Worm (Caenorhabditis elegans) whole organism, L2 larva: ENCODE results near the gene W09C2.10.
A peak's percentile ranks its signal among the peaks of the same experiment; 100 is the strongest.
"Not testable (repeated sequence)": the region's sequence is repeated elsewhere in the genome, so short reads cannot be mapped to it uniquely, and the experiment has no call there.

Experiments
- C34F6.9 ChIP-seq: fragments of 150-350 bp; optimal IDR thresholded peaks from 2 replicates; lab custom pipeline; 2014; ENCODE audit warnings: missing biosample characterization, missing genetic modification characterization
- F13H6.1 ChIP-seq: sonication (generic microtip); optimal IDR thresholded peaks from 2 replicates; lab custom pipeline; 2016; ENCODE audit warnings: missing genetic modification characterization, missing compliant biosample characterization
- Y55F3AM.14 ChIP-seq: fragments of 200-800 bp; sonication (Bioruptor generic); optimal IDR thresholded peaks from 2 replicates; lab custom pipeline; 2018; ENCODE audit warnings: mild to moderate bottlenecking, missing genetic modification characterization, missing compliant biosample characterization
- ZK546.5 ChIP-seq: sonication (generic microtip); optimal IDR thresholded peaks from 2 replicates; lab custom pipeline; 2017; ENCODE audit warnings: missing biosample characterization, missing genetic modification characterization
- aly-2 ChIP-seq: fragments of 150-350 bp; optimal IDR thresholded peaks from 2 replicates; lab custom pipeline; 2014; ENCODE audit warnings: missing biosample characterization, missing genetic modification characterization
- ama-1 ChIP-seq: fragments of 150-350 bp; optimal IDR thresholded peaks from 2 replicates; lab custom pipeline; 2018; ENCODE audit warnings: inconsistent platforms
- blmp-1 ChIP-seq: sonication (generic microtip); optimal IDR thresholded peaks from 2 replicates; lab custom pipeline; 2017; ENCODE audit warnings: missing genetic modification characterization, mild to moderate bottlenecking, missing compliant biosample characterization, antibody characterized with exemption, moderate library complexity; ENCODE audit not compliant: insufficient read depth
- ceh-16 ChIP-seq: fragments of 150-350 bp; optimal IDR thresholded peaks from 2 replicates; lab custom pipeline; 2014; ENCODE audit warnings: missing biosample characterization, missing genetic modification characterization
- crh-2 ChIP-seq: sonication (generic microtip); optimal IDR thresholded peaks from 2 replicates; lab custom pipeline; 2017; ENCODE audit warnings: missing biosample characterization, missing genetic modification characterization
- egl-27 ChIP-seq: sonication (generic microtip); optimal IDR thresholded peaks from 3 replicates; lab custom pipeline; 2017; ENCODE audit warnings: missing biosample characterization, missing genetic modification reagents, missing genetic modification characterization
- elt-1 ChIP-seq: fragments of 150-350 bp; optimal IDR thresholded peaks from 2 replicates; lab custom pipeline; 2014; ENCODE audit warnings: missing biosample characterization, missing genetic modification characterization
- fos-1 ChIP-seq: fragments of 150-350 bp; optimal IDR thresholded peaks from 2 replicates; lab custom pipeline; 2014; ENCODE audit warnings: missing biosample characterization, missing genetic modification characterization
- gmeb-1 ChIP-seq: fragments of 150-350 bp; optimal IDR thresholded peaks from 2 replicates; lab custom pipeline; 2014; ENCODE audit warnings: missing biosample characterization, missing genetic modification characterization
- lin-11 ChIP-seq: fragments of 150-350 bp; sonication (generic microtip); optimal IDR thresholded peaks from 2 replicates; lab custom pipeline; 2014; ENCODE audit warnings: missing biosample characterization, missing genetic modification characterization, inconsistent platforms, mixed read lengths
- mab-5 ChIP-seq: fragments of 150-350 bp; optimal IDR thresholded peaks from 2 replicates; lab custom pipeline; 2014; ENCODE audit warnings: missing biosample characterization, missing genetic modification characterization
- mdl-1 ChIP-seq, 2 experiments: fragments of 150-350 bp in 1 of 2; sonication (generic microtip) in 1 of 2; optimal IDR thresholded peaks; 2 replicates each; lab custom pipeline; 2017; ENCODE audit warnings: missing biosample characterization in 2 of 2, missing genetic modification characterization in 2 of 2
- nhr-129 ChIP-seq: fragments of 150-350 bp; optimal IDR thresholded peaks from 2 replicates; lab custom pipeline; 2014; ENCODE audit warnings: missing biosample characterization, missing genetic modification characterization
- nhr-21 ChIP-seq: fragments of 150-350 bp; optimal IDR thresholded peaks from 2 replicates; lab custom pipeline; 2014; ENCODE audit warnings: missing biosample characterization, missing genetic modification characterization
- nhr-23 ChIP-seq: fragments of 150-350 bp; optimal IDR thresholded peaks from 2 replicates; lab custom pipeline; 2014; ENCODE audit warnings: missing biosample characterization, missing genetic modification reagents, missing genetic modification characterization
- nhr-25 ChIP-seq: fragments of 150-350 bp; sonication (generic microtip); optimal IDR thresholded peaks from 3 replicates; lab custom pipeline; 2014; ENCODE audit warnings: missing biosample characterization, missing genetic modification characterization
- nhr-6 ChIP-seq: fragments of 150-350 bp; optimal IDR thresholded peaks from 2 replicates; lab custom pipeline; 2014; ENCODE audit warnings: missing biosample characterization, missing genetic modification characterization
- nhr-77 ChIP-seq: fragments of 150-350 bp; optimal IDR thresholded peaks from 2 replicates; lab custom pipeline; 2014; ENCODE audit warnings: missing biosample characterization, missing genetic modification characterization
- peb-1 ChIP-seq: fragments of 150-350 bp; optimal IDR thresholded peaks from 2 replicates; lab custom pipeline; 2014; ENCODE audit warnings: missing biosample characterization, missing genetic modification characterization
- sem-4 ChIP-seq: fragments of 150-350 bp; optimal IDR thresholded peaks from 2 replicates; lab custom pipeline; 2014; ENCODE audit warnings: missing biosample characterization, missing genetic modification reagents, missing genetic modification characterization
- skn-1 ChIP-seq: sonication (generic microtip); optimal IDR thresholded peaks from 2 replicates; lab custom pipeline; 2017; ENCODE audit warnings: missing biosample characterization, missing genetic modification characterization
- sma-9 ChIP-seq, 2 experiments: fragments of 150-350 bp in 1 of 2; sonication (generic microtip) in 1 of 2; optimal IDR thresholded peaks; 2 replicates each; lab custom pipeline; 2014 to 2016; ENCODE audit warnings: missing genetic modification characterization in 2 of 2, mild to moderate bottlenecking in 1 of 2, missing biosample characterization in 1 of 2, missing compliant biosample characterization in 1 of 2, missing genetic modification reagents in 1 of 2, moderate library complexity in 1 of 2
- snpc-4 ChIP-seq: fragments of 150-350 bp; optimal IDR thresholded peaks from 2 replicates; lab custom pipeline; 2014; ENCODE audit warnings: missing biosample characterization, missing genetic modification characterization
- zag-1 ChIP-seq: fragments of 150-350 bp; optimal IDR thresholded peaks from 2 replicates; lab custom pipeline; 2014; ENCODE audit warnings: missing biosample characterization, missing genetic modification characterization
- ztf-1 ChIP-seq: fragments of 200-800 bp; sonication (Bioruptor generic); conservative IDR thresholded peaks from 2 replicates; pipeline ENCODE4 v1.3.6; 2022; ENCODE audit warnings: missing genetic modification characterization, missing compliant biosample characterization
- ztf-11 ChIP-seq: sonication (generic microtip); optimal IDR thresholded peaks from 2 replicates; lab custom pipeline; 2017; ENCODE audit warnings: missing biosample characterization, missing genetic modification characterization

Gene W09C2.10

DNA sequence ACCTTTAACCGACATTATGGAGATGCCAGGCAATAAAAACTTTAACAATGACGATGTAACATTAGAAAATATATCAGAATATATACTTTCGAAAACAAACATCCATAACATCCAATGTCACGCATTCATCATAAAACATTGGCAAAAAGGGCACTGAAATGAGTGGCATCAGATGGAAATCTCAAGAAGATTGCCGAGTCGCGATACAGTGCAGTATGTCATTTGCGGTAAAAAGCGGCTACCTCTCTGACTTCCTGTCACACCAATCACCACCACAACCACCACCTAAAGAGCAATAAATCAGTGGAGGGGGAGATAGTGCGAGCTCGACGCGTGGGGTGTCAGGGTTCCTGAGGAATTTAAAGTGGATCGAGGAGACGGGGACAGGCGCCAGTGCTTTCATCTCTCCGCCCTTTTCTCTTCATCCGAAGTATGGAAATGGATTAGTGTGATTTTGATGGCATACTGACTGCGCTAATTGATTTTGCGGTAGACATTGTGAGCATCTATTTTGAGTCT lies 11.7 kb downstream of the W09C2.10 start:
- TF ChIP-seq aly-2 (no peak), elt-1 (tag; lab: Kevin White, UChicago) (peak; percentile 60), snpc-4 (no peak), C34F6.9 (no peak), gmeb-1 (tag; lab: Kevin White, UChicago) (no peak), F13H6.1 (tag; lab: Kevin White, UChicago) (no peak), nhr-23 (tag; lab: Kevin White, UChicago) (peak; percentile 97), blmp-1 (tag; lab: Kevin White, UChicago) (no peak), ztf-1 (GFP tag; lab: Robert Waterston, UW) (no peak), nhr-21 (no peak), ama-1 (lab: Kevin White, UChicago) (no peak), ceh-16 (tag; lab: Kevin White, UChicago) (no peak), Y55F3AM.14 (no peak)

DNA sequence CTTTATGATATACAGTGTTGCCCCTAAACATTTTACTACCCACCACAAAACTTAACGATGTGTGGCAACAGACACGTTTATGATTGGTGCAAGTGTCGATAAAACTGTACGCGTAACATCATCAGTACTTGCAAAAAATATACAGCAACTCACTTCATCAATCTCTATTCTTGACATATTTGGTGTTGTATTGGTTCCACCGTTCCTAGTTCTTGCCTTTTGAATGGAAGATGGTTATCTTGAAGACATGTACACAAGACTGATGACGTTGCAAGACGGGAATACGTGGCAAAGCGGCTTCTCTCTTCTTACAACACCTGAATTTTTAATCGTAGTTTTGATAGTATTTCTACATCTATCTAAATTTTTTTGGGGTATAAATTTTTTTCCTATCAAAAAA lies 14.0 kb downstream of the W09C2.10 start:
- peak; percentile 37 for TF ChIP-seq crh-2 (tag; lab: Kevin White, UChicago)
- no peak for TF ChIP-seq ztf-11 (tag; lab: Kevin White, UChicago)
- TF ChIP-seq elt-1 (tag; lab: Kevin White, UChicago) = peak; percentile 26

DNA sequence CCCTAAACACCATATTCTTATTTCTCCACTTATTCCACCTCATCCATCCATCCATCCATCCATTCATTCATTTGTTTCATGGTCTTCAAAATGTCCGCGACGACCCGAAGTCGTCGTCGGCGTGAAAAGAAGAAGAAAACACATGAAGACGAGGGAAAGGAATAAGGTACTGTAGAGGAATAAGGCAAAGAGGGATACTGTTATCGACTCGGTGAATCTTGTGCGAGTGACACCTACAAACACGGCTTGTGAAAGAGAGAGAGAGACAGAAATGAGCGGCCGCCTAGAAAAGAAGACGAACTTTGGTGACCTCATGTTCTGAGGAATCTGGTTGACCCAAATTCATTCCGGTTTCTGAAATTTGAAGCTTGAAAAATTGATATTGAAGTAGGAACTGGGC lies 15.8 kb downstream of the W09C2.10 start:
- TF ChIP-seq elt-1 (tag; lab: Kevin White, UChicago) = peak; percentile 40
- no peak for TF ChIP-seq nhr-129

DNA sequence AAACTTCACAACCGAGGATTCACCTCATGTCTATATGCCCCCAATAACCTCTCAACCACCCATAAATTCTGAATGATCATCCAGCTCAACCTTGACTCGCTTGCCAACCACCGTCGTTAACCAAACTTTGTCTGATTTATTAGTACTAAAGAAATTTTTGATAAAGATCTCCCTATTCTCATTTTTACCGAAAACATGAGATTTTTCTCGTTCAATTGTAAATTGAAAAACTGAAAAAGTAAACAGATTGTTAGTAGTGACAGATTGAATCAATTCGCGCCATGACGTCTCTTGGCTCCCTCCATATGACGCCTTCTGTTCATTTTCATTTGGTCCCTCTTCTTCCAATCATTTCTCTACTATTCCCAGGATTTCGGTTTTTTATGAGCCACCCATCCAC lies 16.9 kb downstream of the W09C2.10 start:
- TF ChIP-seq ceh-16 (tag; lab: Kevin White, UChicago) = peak; percentile 39
- TF ChIP-seq nhr-23 (tag; lab: Kevin White, UChicago) = no peak

DNA sequence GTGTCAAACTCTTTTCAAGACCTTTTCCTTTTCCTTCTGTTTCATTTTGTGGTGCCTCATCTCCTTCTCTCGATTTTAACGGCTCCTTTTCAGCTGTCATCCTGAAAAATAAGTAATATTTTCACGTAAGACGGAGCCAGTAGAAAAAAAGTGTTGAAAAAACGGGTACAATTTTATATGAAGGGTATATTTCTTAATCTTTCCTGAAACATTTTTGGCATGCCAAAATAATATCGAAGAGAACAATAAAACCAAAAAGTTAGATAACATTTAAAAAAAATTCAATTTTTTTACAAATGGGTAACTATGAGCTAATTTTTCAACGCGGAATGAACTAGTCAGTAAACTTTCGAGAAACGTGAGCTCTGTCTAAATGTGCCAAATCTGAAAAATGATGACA lies 23.3 kb downstream of the W09C2.10 start, which contains the start of gene aat-1:
Gene aat-1, minus strand, starts transcription at position 101 of the 400 bp plus-strand sequence.
- no peak for TF ChIP-seq gmeb-1 (tag; lab: Kevin White, UChicago)
- no peak for TF ChIP-seq elt-1 (tag; lab: Kevin White, UChicago)
- TF ChIP-seq lin-11 (tag; lab: Kevin White, UChicago) = no peak
- TF ChIP-seq skn-1 = no peak
- TF ChIP-seq nhr-77 (tag; lab: Kevin White, UChicago) = no peak
- no peak for TF ChIP-seq mab-5 (tag; lab: Kevin White, UChicago)
- TF ChIP-seq nhr-6 (tag; lab: Kevin White, UChicago) = no peak
- TF ChIP-seq nhr-25 (tag; lab: Kevin White, UChicago) = no peak
- no peak for TF ChIP-seq sem-4 (tag; lab: Kevin White, UChicago)
- TF ChIP-seq peb-1 (tag; lab: Kevin White, UChicago) = no peak
- no peak for TF ChIP-seq ztf-11 (tag; lab: Kevin White, UChicago)
- TF ChIP-seq egl-27 (tag; lab: Kevin White, UChicago) = no peak
- TF ChIP-seq C34F6.9 = no peak
- TF ChIP-seq, all 48 proteins: peak for 0

DNA sequence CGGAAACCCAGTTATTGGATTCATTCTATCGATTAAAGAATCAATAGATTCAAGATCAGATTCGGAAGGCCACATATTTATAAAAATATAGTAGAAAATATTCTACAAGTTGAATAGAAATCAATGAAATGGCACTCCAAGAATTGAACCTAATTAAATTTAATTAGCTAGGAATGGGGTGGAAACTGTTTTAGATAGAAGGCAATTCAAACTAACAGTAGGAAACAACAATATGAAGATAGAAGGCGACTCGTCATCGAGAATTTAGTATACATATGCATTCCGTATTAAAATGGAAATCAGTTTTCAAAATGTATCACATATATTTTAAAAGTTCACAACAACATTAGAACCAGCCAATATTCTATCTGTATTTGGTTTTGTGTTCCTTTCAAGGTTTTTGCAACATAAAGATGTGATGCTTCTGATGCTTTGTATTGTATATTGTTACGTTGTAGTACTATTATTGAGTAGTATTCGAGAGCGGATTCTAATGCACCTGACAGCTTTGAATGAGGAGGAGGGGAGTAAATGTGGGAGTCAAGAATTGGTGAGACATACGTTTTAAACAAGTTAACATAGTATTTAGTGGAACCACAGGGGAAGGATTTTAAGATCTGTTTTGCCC lies 29.0 kb downstream of the W09C2.10 start, which contains the start of the genes F27C8.3 and F27C8.2:
Gene F27C8.3, minus strand, starts transcription at position 101 of the 628 bp plus-strand sequence.
Gene F27C8.2, plus strand, starts transcription at position 578 of the 628 bp plus-strand sequence.
- TF ChIP-seq sem-4 (tag; lab: Kevin White, UChicago); Y55F3AM.14; elt-1 (tag; lab: Kevin White, UChicago): not testable (repeated sequence)

DNA sequence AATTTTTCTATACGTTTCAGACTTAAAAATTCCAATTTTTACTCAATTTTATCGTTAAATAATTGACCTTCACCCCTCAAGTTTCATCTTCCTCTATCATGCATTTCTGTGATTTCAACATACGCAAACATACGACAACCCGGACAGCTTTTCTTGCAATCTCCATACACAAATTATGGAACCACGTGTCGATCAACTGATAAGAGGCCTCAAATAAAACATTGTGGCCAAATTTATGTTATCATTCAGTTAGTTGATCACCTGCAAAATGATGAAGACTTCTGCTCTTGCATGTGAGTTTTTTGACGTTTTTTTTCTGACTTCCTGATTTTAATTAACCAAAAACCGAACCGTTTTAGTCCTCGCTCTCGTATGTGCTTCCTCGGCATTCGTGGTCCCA lies 31.4 kb downstream of the W09C2.10 start, which contains the start of gene spp-18:
Gene spp-18, plus strand, starts transcription at position 257 of the 400 bp plus-strand sequence.
- TF ChIP-seq fos-1 (tag; lab: Kevin White, UChicago) (peak; percentile 66), mdl-1 (tag; optimal IDR thresholded peaks at IDR 0.05; lab: Kevin White, UChicago) (peak in 1 of 2 experiments; percentile 21), gmeb-1 (tag; lab: Kevin White, UChicago) (peak; percentile 32), nhr-6 (tag; lab: Kevin White, UChicago) (no peak), crh-2 (tag; lab: Kevin White, UChicago) (peak; percentile 60), egl-27 (tag; lab: Kevin White, UChicago) (no peak), zag-1 (tag; lab: Kevin White, UChicago) (no peak), ZK546.5 (no peak), sma-9 (GFP tag; optimal IDR thresholded peaks at IDR 0.05; lab: Kevin White, UChicago) (peak; percentile 63), sma-9 (tag; optimal IDR thresholded peaks at IDR 0.05; lab: Kevin White, UChicago) (no peak)
